Worm (Caenorhabditis elegans) whole organism, late embryonic: ENCODE measurements around the gene unc-98.
A peak's percentile ranks its signal among the peaks of the same experiment; 100 is the strongest.

Experiments
- ceh-30 ChIP-seq: fragments of 150-350 bp; optimal IDR thresholded peaks from 2 replicates; lab custom pipeline; 2014; ENCODE audit warnings: missing biosample characterization, missing genetic modification characterization
- elt-2 ChIP-seq: sonication (generic microtip); optimal IDR thresholded peaks from 2 replicates; lab custom pipeline; 2016; ENCODE audit warnings: missing genetic modification reagents, missing genetic modification characterization, missing compliant biosample characterization
- eyg-1 ChIP-seq: sonication (generic microtip); optimal IDR thresholded peaks from 2 replicates; lab custom pipeline; 2016; ENCODE audit warnings: missing genotype, missing genetic modification characterization, missing compliant biosample characterization
- fkh-10 ChIP-seq: fragments of 150-350 bp; optimal IDR thresholded peaks from 2 replicates; lab custom pipeline; 2014; ENCODE audit warnings: missing biosample characterization, missing genetic modification reagents, missing genetic modification characterization
- pat-9 ChIP-seq: fragments of 200-800 bp; sonication (Bioruptor generic); optimal IDR thresholded peaks from 2 replicates; lab custom pipeline; 2018; ENCODE audit warnings: mild to moderate bottlenecking, missing genetic modification characterization, moderate library complexity, missing compliant biosample characterization
- pax-1 ChIP-seq: fragments of 150-350 bp; optimal IDR thresholded peaks from 2 replicates; lab custom pipeline; 2014; ENCODE audit warnings: missing biosample characterization, missing genetic modification characterization
- pha-4 ChIP-seq: fragments of 150-350 bp; optimal IDR thresholded peaks from 2 replicates; lab custom pipeline; 2018; ENCODE audit warnings: missing biosample characterization, missing genetic modification reagents, missing genetic modification characterization
- pqm-1 ChIP-seq: sonication (generic microtip); optimal IDR thresholded peaks from 2 replicates; lab custom pipeline; 2016; ENCODE audit warnings: missing genetic modification characterization, missing compliant biosample characterization
- tbx-7 ChIP-seq: sonication (generic microtip); optimal IDR thresholded peaks from 2 replicates; lab custom pipeline; 2016; ENCODE audit warnings: missing genotype, missing genetic modification characterization, missing compliant biosample characterization
- unc-42 ChIP-seq: sonication (generic microtip); optimal IDR thresholded peaks from 2 replicates; lab custom pipeline; 2016; ENCODE audit warnings: missing genotype, missing genetic modification characterization, missing compliant biosample characterization

DNA sequence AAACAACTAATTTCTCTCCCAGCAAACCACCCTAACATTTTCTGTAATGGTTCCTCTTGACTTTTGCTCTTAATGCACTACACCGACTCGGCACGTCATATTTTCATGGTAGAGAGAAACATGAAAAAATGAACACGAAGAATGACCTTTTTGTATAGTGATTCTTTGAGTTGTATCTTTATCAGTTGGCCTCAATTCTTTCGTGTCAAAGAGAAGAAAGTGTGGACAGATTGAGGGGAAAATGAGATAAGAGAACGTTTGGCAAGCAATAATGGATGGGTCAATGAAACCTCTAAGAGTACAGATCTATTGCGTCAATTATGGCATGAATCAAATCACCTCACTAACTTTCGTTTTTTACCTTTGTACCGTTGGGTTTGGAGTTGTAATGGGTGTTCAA is 2.5 kb upstream of the unc-98 start:
- TF ChIP-seq fkh-10 (no peak), elt-2 (tag; lab: Kevin White, UChicago) (peak; percentile 77), unc-42 (tag; lab: Kevin White, UChicago) (no peak), pax-1 (tag; lab: Kevin White, UChicago) (no peak), ceh-30 (no peak), tbx-7 (no peak), pat-9 (tag; lab: Kevin White, UChicago) (no peak), pha-4 (no peak), eyg-1 (no peak), pqm-1 (no peak)
